Fruit fly (Drosophila melanogaster) Kc167 (cell line): ENCODE data around the gene CG1847.

ENCODE experiments used
- Myc ChIP-seq: fragments of >200 bp; optimal IDR thresholded peaks from 2 replicates; lab custom pipeline; 2017; ENCODE audit warnings: missing external identifiers
- Sin3A ChIP-seq: fragments of >200 bp; optimal IDR thresholded peaks from 2 replicates; lab custom pipeline; 2018; ENCODE audit warnings: missing external identifiers
- h ChIP-seq: fragments of >200 bp; optimal IDR thresholded peaks from 3 replicates; lab custom pipeline; 2018; ENCODE audit warnings: missing external identifiers
- insv ChIP-seq: fragments of >200 bp; optimal IDR thresholded peaks from 3 replicates; lab custom pipeline; 2018; ENCODE audit warnings: missing external identifiers

- TF ChIP-seq Myc (lab: Kevin White, UChicago) (no peak), Sin3A (no peak), h (no peak), insv (lab: Kevin White, UChicago) (no peak)
These were observed 19.2 kb downstream of the CG1847 start, which contains the start of gene CG1840 for dm6 chrX:11888142-11888541.
